Worm (Caenorhabditis elegans): ENCODE measurements around the gene W05B2.2.

ce11 chrIII:10960387-10960786, 6.5 kb downstream of the W05B2.2 start:
- TF ChIP-seq fos-1 (tag; optimal IDR thresholded peaks at IDR 0.05), result no peak
- no peak for TF ChIP-seq unc-62 (GFP tag; optimal IDR thresholded peaks at IDR 0.05 in 1 of 2)
- TF ChIP-seq unc-62 (tag; optimal IDR thresholded peaks at IDR 0.05), result no peak
- TF ChIP-seq zip-2 (tag; optimal IDR thresholded peaks at IDR 0.05), result no peak
- no peak for TF ChIP-seq ceh-44 (GFP tag; IDR thresholded peaks at IDR 0.05)
- TF ChIP-seq snpc-4 (tag; optimal IDR thresholded peaks at IDR 0.05), result no peak
- no peak for TF ChIP-seq mxl-3 (GFP tag; optimal IDR thresholded peaks at IDR 0.05)
- TF ChIP-seq ceh-82 (tag; optimal IDR thresholded peaks at IDR 0.05), result no peak
- TF ChIP-seq Y48G9A.11 (GFP tag; IDR thresholded peaks at IDR 0.05), result no peak
- TF ChIP-seq lin-1 (GFP tag; IDR thresholded peaks at IDR 0.05), result no peak
- no peak for TF ChIP-seq nhr-111 (GFP tag; optimal IDR thresholded peaks at IDR 0.05)
- no peak for TF ChIP-seq nhr-42 (GFP tag; IDR thresholded peaks at IDR 0.05)
